Worm (Caenorhabditis elegans): ENCODE results near the gene crn-3.

The crn-3 gene

ce11 chrII:10547311-10547710 is 40.5 kb upstream of the crn-3 start:
- TF ChIP-seq rbr-2 (tag; optimal IDR thresholded peaks at IDR 0.05) (peak; percentile 34), nhr-6 (tag; optimal IDR thresholded peaks at IDR 0.05) (no peak), spr-1 (tag; optimal IDR thresholded peaks at IDR 0.05) (peak; percentile 45), lin-1 (GFP tag; IDR thresholded peaks at IDR 0.05) (0 out of 2 replicates have a peak, but pooled peaks have one; percentile 7), set-16 (GFP tag; IDR thresholded peaks at IDR 0.05) (peak; percentile 93), D1046.2 (GFP tag; IDR thresholded peaks at IDR 0.05) (peak; percentile 76; the same call in 1 of the 2 replicates), mxl-3 (GFP tag; optimal IDR thresholded peaks at IDR 0.05) (peak; percentile 77), lim-7 (GFP tag; IDR thresholded peaks at IDR 0.05) (peak; percentile 54), cey-2 (tag; optimal IDR thresholded peaks at IDR 0.05; ENCODE audit: borderline replicate concordance, insufficient read depth) (no peak), php-3 (GFP tag; IDR thresholded peaks at IDR 0.05) (0 out of 2 replicates have a peak, but pooled peaks have one; percentile 22), Y48G9A.11 (GFP tag; IDR thresholded peaks at IDR 0.05) (peak; percentile 45), ctbp-1 (GFP tag; IDR thresholded peaks at IDR 0.05) (peak; percentile 54), Y75B8A.6 (GFP tag; IDR thresholded peaks at IDR 0.05) (peak; percentile 35; the same call in 1 of the 2 replicates), nhr-25 (tag; optimal IDR thresholded peaks at IDR 0.05; ENCODE audit: borderline replicate concordance, insufficient read depth) (no peak), F26F4.8 (GFP tag; conservative IDR thresholded peaks at IDR 0.05) (no peak), dmd-6 (GFP tag; IDR thresholded peaks at IDR 0.05) (peak; percentile 31; the same call in 1 of the 2 replicates), madf-9 (GFP tag; conservative IDR thresholded peaks at IDR 0.05) (peak; percentile 26; the same call in 1 of the 2 replicates), saeg-2 (GFP tag; IDR thresholded peaks at IDR 0.05) (0 out of 2 replicates have a peak, but pooled peaks have one; percentile 56), mdl-1 (tag; optimal IDR thresholded peaks at IDR 0.05) (no peak), ceh-20 (GFP tag; IDR thresholded peaks at IDR 0.05) (0 out of 2 replicates have a peak, but pooled peaks have one; percentile 23), T26A8.4 (GFP tag; IDR thresholded peaks at IDR 0.05) (peak; percentile 50), vab-7 (GFP tag; IDR thresholded peaks at IDR 0.05) (peak; percentile 31; the same call in 1 of the 2 replicates), gei-8 (GFP tag; optimal IDR thresholded peaks at IDR 0.05) (peak; percentile 3), ceh-82 (tag; optimal IDR thresholded peaks at IDR 0.05) (no peak), mdt-29 (GFP tag; IDR thresholded peaks at IDR 0.05) (peak; percentile 59; the same call in 1 of the 2 replicates), egl-43 (GFP tag; IDR thresholded peaks at IDR 0.05) (peak; percentile 85), tra-1 (GFP tag; IDR thresholded peaks at IDR 0.05) (peak; percentile 39; the same call in 1 of the 2 replicates), spr-3 (GFP tag; optimal IDR thresholded peaks at IDR 0.05) (no peak), Y5F2A.4 (GFP tag; optimal IDR thresholded peaks at IDR 0.05) (no peak), zfp-3 (GFP tag; conservative IDR thresholded peaks at IDR 0.05) (peak; percentile 69), daf-8 (GFP tag; IDR thresholded peaks at IDR 0.05) (no peak), hmg-1.1 (GFP tag; IDR thresholded peaks at IDR 0.05) (peak; percentile 42), dmd-9 (GFP tag; IDR thresholded peaks at IDR 0.05) (0 out of 2 replicates have a peak, but pooled peaks have one; percentile 47), dmd-8 (GFP tag; IDR thresholded peaks at IDR 0.05) (peak; percentile 81), hif-1 (tag; optimal IDR thresholded peaks at IDR 0.05) (peak in 1 of 2 experiments; percentile 55), pha-4 (GFP tag; IDR thresholded peaks at IDR 0.05) (peak; percentile 68), pha-4 (tag; optimal IDR thresholded peaks at IDR 0.05) (no peak), arid-1 (GFP tag; conservative IDR thresholded peaks at IDR 0.05) (peak; percentile 37; the same call in 1 of the 2 replicates)

Measured in whole organism, L4 larva.